Worm (Caenorhabditis elegans) whole organism, early embryonic: ENCODE data around the gene gst-17.

ENCODE experiments used
- F13C5.2 ChIP-seq: sonication (generic microtip); optimal IDR thresholded peaks from 2 replicates; lab custom pipeline; 2017; ENCODE audit warnings: mild to moderate bottlenecking, missing genetic modification characterization, inconsistent platforms, missing compliant biosample characterization
- ama-1 ChIP-seq: fragments of 150-350 bp; optimal IDR thresholded peaks from 2 replicates; lab custom pipeline; 2014
- flt-1 ChIP-seq: fragments of 200-800 bp; sonication (Bioruptor generic); IDR thresholded peaks from 2 replicates; pipeline ENCODE4 v1.3.6; 2022; ENCODE audit warnings: missing genetic modification characterization, missing compliant biosample characterization
- pes-1 ChIP-seq: fragments of 200-800 bp; sonication (Bioruptor generic); IDR thresholded peaks from 2 replicates; pipeline ENCODE4 v1.3.6; 2022; ENCODE audit warnings: missing genetic modification reagents, missing genetic modification characterization, missing compliant biosample characterization
- sea-1 ChIP-seq: fragments of 200-800 bp; sonication (Bioruptor generic); conservative IDR thresholded peaks from 2 replicates; pipeline ENCODE4 v1.3.6; 2022; ENCODE audit warnings: missing genetic modification characterization, missing compliant biosample characterization
- tbx-37 ChIP-seq: fragments of 200-800 bp; sonication (Bioruptor generic); conservative IDR thresholded peaks from 2 replicates; pipeline ENCODE4 v1.3.6; 2022; ENCODE audit warnings: missing genetic modification reagents, missing genetic modification characterization, missing compliant biosample characterization

DNA sequence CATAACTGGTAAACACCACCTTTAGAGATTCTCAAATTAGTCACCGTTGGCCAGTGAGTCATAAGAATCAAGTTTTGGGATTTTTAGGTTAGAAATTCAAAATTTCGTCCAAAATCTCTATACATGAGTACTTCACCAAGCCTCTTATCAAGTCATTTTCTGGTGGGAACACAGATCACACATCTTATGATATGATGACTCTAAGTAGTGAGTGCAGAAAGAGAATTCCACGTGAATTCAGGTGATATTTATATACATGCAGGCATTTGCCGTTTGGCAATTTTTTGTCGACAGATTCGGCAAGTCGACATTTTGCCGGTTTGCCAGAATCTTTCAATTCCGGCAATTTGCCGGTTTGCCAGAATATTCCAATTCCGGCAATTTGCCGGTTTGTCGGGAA, 41.5 kb upstream of the gst-17 start:
- TF ChIP-seq ama-1: no peak
- no peak for TF ChIP-seq F13C5.2 (tag; lab: Kevin White, UChicago)
- no peak for TF ChIP-seq sea-1 (GFP tag; lab: Robert Waterston, UW)
- no peak for TF ChIP-seq tbx-37 (GFP tag; lab: Robert Waterston, UW)
- TF ChIP-seq flt-1 (GFP tag; lab: Robert Waterston, UW): no peak
- no peak for TF ChIP-seq pes-1 (GFP tag; lab: Robert Waterston, UW)
